Worm (Caenorhabditis elegans) whole organism, dauer: Measurements from ENCODE around the gene cdh-9.

Experiments used
- unc-62 ChIP-seq: sonication (generic microtip); optimal IDR thresholded peaks from 2 replicates; lab custom pipeline; 2017; ENCODE audit warnings: missing biosample characterization, missing genetic modification reagents, missing genetic modification characterization

Gene cdh-9

ce11 chrX:16575262-16575661, 19.8 kb upstream of the cdh-9 start:
- TF ChIP-seq unc-62 (GFP tag; lab: Kevin White, UChicago): no peak

- TF ChIP-seq unc-62 (GFP tag; lab: Kevin White, UChicago): no peak
Measured at ce11 chrX:16579303-16579795, 15.7 kb upstream of the cdh-9 start, which contains the start of gene ser-1. Gene ser-1 (plus strand): TSS chrX:16579745.

- TF ChIP-seq unc-62 (GFP tag; lab: Kevin White, UChicago): no peak
Measured at ce11 chrX:16588102-16588501, 6.9 kb upstream of the cdh-9 start.

- TF ChIP-seq unc-62 (GFP tag; lab: Kevin White, UChicago): no peak
Measured at ce11 chrX:16590230-16590629, 4.8 kb upstream of the cdh-9 start.

- no peak for TF ChIP-seq unc-62 (GFP tag; lab: Kevin White, UChicago)
Measured at ce11 chrX:16590803-16591202, 4.2 kb upstream of the cdh-9 start.

ce11 chrX:16591533-16591932, 3.5 kb upstream of the cdh-9 start:
- no peak for TF ChIP-seq unc-62 (GFP tag; lab: Kevin White, UChicago)

ce11 chrX:16595522-16596282, 671 bp downstream of the cdh-9 start:
- TF ChIP-seq unc-62 (GFP tag; lab: Kevin White, UChicago): no peak

- no peak for TF ChIP-seq unc-62 (GFP tag; lab: Kevin White, UChicago)
Measured at ce11 chrX:16596972-16597371, 1.9 kb downstream of the cdh-9 start.

- TF ChIP-seq unc-62 (GFP tag; lab: Kevin White, UChicago): no peak
Measured at ce11 chrX:16597791-16598190, 2.8 kb downstream of the cdh-9 start.

- TF ChIP-seq unc-62 (GFP tag; lab: Kevin White, UChicago): no peak
Measured at ce11 chrX:16602457-16602856, 7.4 kb downstream of the cdh-9 start, which contains the start of gene F59C12.4. Gene F59C12.4 (minus strand): TSS chrX:16602622.

ce11 chrX:16604096-16604495, 9.1 kb downstream of the cdh-9 start:
- TF ChIP-seq unc-62 (GFP tag; lab: Kevin White, UChicago): no peak

ce11 chrX:16604566-16604965, 9.5 kb downstream of the cdh-9 start:
- no peak for TF ChIP-seq unc-62 (GFP tag; lab: Kevin White, UChicago)

ce11 chrX:16607128-16607527, 12.1 kb downstream of the cdh-9 start:
- no peak for TF ChIP-seq unc-62 (GFP tag; lab: Kevin White, UChicago)

- TF ChIP-seq unc-62 (GFP tag; lab: Kevin White, UChicago): no peak
Measured at ce11 chrX:16609424-16609823, 14.4 kb downstream of the cdh-9 start, which contains the start of gene F59C12.3. Gene F59C12.3 (minus strand): TSS chrX:16609524.

- TF ChIP-seq unc-62 (GFP tag; lab: Kevin White, UChicago): no peak
Measured at ce11 chrX:16611333-16612043, 16.5 kb downstream of the cdh-9 start.

ce11 chrX:16612293-16612946, 17.4 kb downstream of the cdh-9 start:
- TF ChIP-seq unc-62 (GFP tag; lab: Kevin White, UChicago): no peak
